Worm (Caenorhabditis elegans): ENCODE measurements around the gene srh-112.

DNA sequence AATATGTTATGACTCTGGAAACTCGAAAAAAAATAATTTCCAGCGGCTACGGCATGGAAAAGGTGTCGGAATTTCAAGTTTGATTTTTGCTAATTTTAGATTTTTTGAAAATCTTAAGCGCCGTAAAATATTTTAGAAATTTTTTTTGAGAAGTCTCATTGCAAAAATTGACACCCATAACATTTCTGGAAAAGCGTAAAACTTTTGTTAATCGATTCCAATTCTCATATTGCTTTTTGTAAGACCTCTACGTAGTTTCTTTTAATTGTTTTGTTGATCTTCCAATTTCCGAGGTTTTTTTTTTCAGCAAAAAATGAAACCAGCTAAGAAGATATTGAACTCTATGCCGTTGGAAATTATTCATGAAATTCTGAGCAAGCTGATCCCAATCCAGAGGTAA lies 32.8 kb upstream of the srh-112 start, which contains the start of gene fbxa-85:
- TF ChIP-seq mxl-1 (tag; optimal IDR thresholded peaks at IDR 0.05) (no peak), unc-130 (GFP tag; optimal IDR thresholded peaks at IDR 0.05) (no peak), die-1 (tag; optimal IDR thresholded peaks at IDR 0.05) (no peak), rpc-1 (optimal IDR thresholded peaks at IDR 0.05) (no peak), rpc-1 (tag; optimal IDR thresholded peaks at IDR 0.05) (no peak), F57C9.4 (tag; optimal IDR thresholded peaks at IDR 0.05) (no peak), ceh-79 (tag; optimal IDR thresholded peaks at IDR 0.05) (no peak), Y53G8AR.9 (GFP tag; conservative IDR thresholded peaks at IDR 0.05) (no peak), Y79H2A.3 (GFP tag; conservative IDR thresholded peaks at IDR 0.05) (no peak), unc-62 (GFP tag; optimal IDR thresholded peaks at IDR 0.05) (no peak), let-607 (tag; optimal IDR thresholded peaks at IDR 0.05) (no peak), snpc-4 (GFP tag; optimal IDR thresholded peaks at IDR 0.05) (no peak), snpc-4 (tag; optimal IDR thresholded peaks at IDR 0.05) (no peak), F10E7.11 (tag; optimal IDR thresholded peaks at IDR 0.05) (no peak), hlh-26 (GFP tag; conservative IDR thresholded peaks at IDR 0.05) (no peak), F39B2.1 (GFP tag; IDR thresholded peaks at IDR 0.05) (no peak)

Measured in whole organism, young adult.